Worm (Caenorhabditis elegans) whole organism, L4 larva: ENCODE results near the gene txt-2.

Source experiments
- F10B5.3 ChIP-seq: sonication (generic microtip); optimal IDR thresholded peaks from 2 replicates; lab custom pipeline; 2016; ENCODE audit warnings: mild to moderate bottlenecking, missing genetic modification characterization, missing compliant biosample characterization
- ama-1 ChIP-seq: fragments of 150-350 bp; optimal IDR thresholded peaks from 2 replicates; lab custom pipeline; 2014; ENCODE audit warnings: inconsistent platforms, mixed read lengths
- ces-1 ChIP-seq: fragments of 150-350 bp; sonication (generic microtip); optimal IDR thresholded peaks from 4 replicates; lab custom pipeline; 2014; ENCODE audit warnings: missing biosample characterization, missing genetic modification reagents, missing genetic modification characterization
- fkh-10 ChIP-seq: fragments of 150-350 bp; optimal IDR thresholded peaks from 2 replicates; lab custom pipeline; 2014; ENCODE audit warnings: missing biosample characterization, missing genetic modification reagents, missing genetic modification characterization
- jun-1 ChIP-seq: fragments of 150-350 bp; optimal IDR thresholded peaks from 2 replicates; lab custom pipeline; 2014; ENCODE audit warnings: missing biosample characterization, missing genetic modification reagents, missing genetic modification characterization
- lin-38 ChIP-seq: fragments of 200-800 bp; sonication (Bioruptor generic); IDR thresholded peaks from 2 replicates; pipeline ENCODE4 v1.3.6; 2022; ENCODE audit warnings: missing genetic modification reagents, missing genetic modification characterization, missing compliant biosample characterization
- madf-5 ChIP-seq, 2 experiments: fragments of 200-800 bp; sonication (Bioruptor generic); IDR thresholded peaks; 2 replicates each; pipeline ENCODE4 v1.3.6; 2022; ENCODE audit warnings: missing compliant biosample characterization in 2 of 2, missing genetic modification characterization in 2 of 2
- nhr-11 ChIP-seq: fragments of 150-350 bp; optimal IDR thresholded peaks from 2 replicates; lab custom pipeline; 2014; ENCODE audit warnings: missing biosample characterization, missing genetic modification characterization
- nhr-76 ChIP-seq: fragments of 150-350 bp; optimal IDR thresholded peaks from 2 replicates; lab custom pipeline; 2014; ENCODE audit warnings: missing biosample characterization, missing genetic modification characterization
- nhr-77 ChIP-seq: fragments of 150-350 bp; optimal IDR thresholded peaks from 2 replicates; lab custom pipeline; 2014; ENCODE audit warnings: missing biosample characterization, missing genetic modification characterization
- pha-4 ChIP-seq, 2 experiments: fragments of 150-350 bp in 1 of 2; fragments of 200-800 bp in 1 of 2; sonication (Bioruptor generic) in 1 of 2; IDR thresholded peaks in 1 of 2; optimal IDR thresholded peaks in 1 of 2; 2 replicates each; pipeline versions ENCODE4 v1.3.6 to Lab custom; 2014 to 2022; ENCODE audit warnings: missing genetic modification characterization in 2 of 2, missing genetic modification reagents in 2 of 2, missing biosample characterization in 1 of 2, missing compliant biosample characterization in 1 of 2
- zag-1 ChIP-seq: fragments of 150-350 bp; optimal IDR thresholded peaks from 2 replicates; lab custom pipeline; 2014; ENCODE audit warnings: missing biosample characterization, missing genetic modification characterization
- zip-11 ChIP-seq: fragments of 200-800 bp; sonication (Bioruptor generic); IDR thresholded peaks from 2 replicates; pipeline ENCODE4 v1.3.6; 2022; ENCODE audit warnings: missing genetic modification characterization, missing compliant biosample characterization

- no peak for TF ChIP-seq ces-1 (GFP tag; lab: Kevin White, UChicago)
- TF ChIP-seq lin-38 (GFP tag; lab: Robert Waterston, UW), result no peak
- no peak for TF ChIP-seq jun-1
- TF ChIP-seq nhr-76 (tag; lab: Kevin White, UChicago), result no peak
- no peak for TF ChIP-seq zip-11 (GFP tag; lab: Robert Waterston, UW)
- no peak for TF ChIP-seq F10B5.3 (tag; lab: Kevin White, UChicago)
- no peak for TF ChIP-seq zag-1 (tag; lab: Kevin White, UChicago)
- TF ChIP-seq ama-1 (lab: Kevin White, UChicago), result no peak
- TF ChIP-seq nhr-11 (tag; lab: Kevin White, UChicago), result no peak
- no peak for TF ChIP-seq pha-4 (GFP tag; IDR thresholded peaks at IDR 0.05; lab: Robert Waterston, UW)
- no peak for TF ChIP-seq pha-4 (tag; optimal IDR thresholded peaks at IDR 0.05; lab: Kevin White, UChicago)
- TF ChIP-seq nhr-77 (tag; lab: Kevin White, UChicago), result no peak
- no peak for TF ChIP-seq madf-5 (GFP tag; IDR thresholded peaks at IDR 0.05; lab: Robert Waterston, UW)
- TF ChIP-seq fkh-10 (GFP tag; lab: Kevin White, UChicago), result no peak
Observed at ce11 chrV:258730-259129, 18.4 kb upstream of the txt-2 start, which contains the start of gene nhr-204.
